Fruit fly (Drosophila melanogaster): ENCODE results near the gene Csl4.

Gene Csl4

DNA sequence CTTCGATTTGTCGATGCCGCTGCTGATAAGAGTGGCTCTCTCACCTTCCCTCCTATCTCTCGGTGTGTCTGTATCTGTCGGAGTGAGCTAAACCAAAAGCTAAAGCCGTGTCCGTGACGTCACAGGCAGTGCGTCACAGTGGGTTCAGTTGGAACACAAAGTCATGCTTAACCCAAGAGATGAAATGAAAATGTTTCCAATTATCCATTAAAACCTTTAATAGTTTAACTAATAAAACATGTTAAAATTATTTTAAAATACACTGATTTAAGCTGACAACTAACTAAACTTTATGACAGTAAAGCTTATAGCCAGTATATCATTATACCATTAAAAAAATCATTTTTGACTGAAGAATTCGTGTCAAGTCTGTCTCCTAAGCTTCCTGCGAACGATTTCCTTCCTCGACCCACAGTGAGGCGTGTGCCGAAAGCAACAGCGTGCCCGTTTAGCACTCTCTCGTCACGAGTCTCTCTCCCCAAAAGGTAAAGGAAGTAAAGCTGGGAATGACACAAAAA, 10.3 kb downstream of the Csl4 start, which contains the start of gene Idua (continued):
- TF ChIP-seq Xbp1 (GFP tag; optimal IDR thresholded peaks at IDR 0.05) (peak; percentile 61), shn (GFP tag; optimal IDR thresholded peaks at IDR 0.05) (no peak), lab (GFP tag; optimal IDR thresholded peaks at IDR 0.05) (no peak), Antp (GFP tag; optimal IDR thresholded peaks at IDR 0.05) (no peak), mirr (GFP tag; optimal IDR thresholded peaks at IDR 0.05) (no peak), pum (GFP tag; optimal IDR thresholded peaks at IDR 0.05) (no peak), fd3F (GFP tag; optimal IDR thresholded peaks at IDR 0.05) (peak; percentile 53), ac (GFP tag; optimal IDR thresholded peaks at IDR 0.05) (no peak), gfzf (GFP tag; optimal IDR thresholded peaks at IDR 0.05) (no peak), CG11560 (tag; IDR thresholded peaks at IDR 0.05) (no peak), Optix (GFP tag; IDR thresholded peaks at IDR 0.05) (no peak), CG18599 (GFP tag; optimal IDR thresholded peaks at IDR 0.05) (peak; percentile 91), insv (GFP tag; optimal IDR thresholded peaks at IDR 0.05) (peak in 1 of 2 experiments; percentile 19), Sry-δ (GFP tag; optimal IDR thresholded peaks at IDR 0.05) (no peak), CG31441 (GFP tag; IDR thresholded peaks at IDR 0.05) (no peak), CG9609 (GFP tag; optimal IDR thresholded peaks at IDR 0.05) (no peak), CG17802 (tag; optimal IDR thresholded peaks at IDR 0.05) (no peak), ftz-f1 (GFP tag; optimal IDR thresholded peaks at IDR 0.05) (no peak), gcm2 (GFP tag; optimal IDR thresholded peaks at IDR 0.05) (no peak), gro (GFP tag; optimal IDR thresholded peaks at IDR 0.05) (no peak), CG7357 (GFP tag; IDR thresholded peaks at IDR 0.05) (peak; percentile 60; the same call in 1 of the 3 replicates), Sry-β (GFP tag; optimal IDR thresholded peaks at IDR 0.05) (no peak), eyg (GFP tag; optimal IDR thresholded peaks at IDR 0.05) (no peak), Mad (GFP tag; optimal IDR thresholded peaks at IDR 0.05) (no peak), Dek (tag; optimal IDR thresholded peaks at IDR 0.05) (peak; percentile 63), seq (GFP tag; IDR thresholded peaks at IDR 0.05) (peak; percentile 63; the same call in 1 of the 2 replicates), Jarid2 (GFP tag; optimal IDR thresholded peaks at IDR 0.05) (no peak), Bteb2 (GFP tag; optimal IDR thresholded peaks at IDR 0.05) (peak; percentile 26), Six4 (GFP tag; optimal IDR thresholded peaks at IDR 0.05) (peak; percentile 57), disco-r (GFP tag; optimal IDR thresholded peaks at IDR 0.05) (no peak), CG7745 (tag; optimal IDR thresholded peaks at IDR 0.05) (no peak), CG11247 (GFP tag; IDR thresholded peaks at IDR 0.05) (no peak), slbo (GFP tag; IDR thresholded peaks at IDR 0.05) (peak; percentile 66), Dip2 (GFP tag; IDR thresholded peaks at IDR 0.05) (no peak), CG1529 (GFP tag; optimal IDR thresholded peaks at IDR 0.05) (no peak), CG18262 (tag; optimal IDR thresholded peaks at IDR 0.05) (no peak), sd (tag; optimal IDR thresholded peaks at IDR 0.05) (no peak), CG7839 (tag; optimal IDR thresholded peaks at IDR 0.05) (no peak), Ets97D (GFP tag; optimal IDR thresholded peaks at IDR 0.05) (no peak), twi (tag; optimal IDR thresholded peaks at IDR 0.05) (no peak), CG2199 (GFP tag; IDR thresholded peaks at IDR 0.05) (no peak), CG1792 (GFP tag; optimal IDR thresholded peaks at IDR 0.05) (no peak), danr (GFP tag; IDR thresholded peaks at IDR 0.05) (no peak), Awh (GFP tag; IDR thresholded peaks at IDR 0.05) (peak; percentile 37; the same call in 1 of the 2 replicates), CG12071 (GFP tag; optimal IDR thresholded peaks at IDR 0.05) (no peak), CoRest (tag; optimal IDR thresholded peaks at IDR 0.05) (peak; percentile 81), HmgZ (tag; optimal IDR thresholded peaks at IDR 0.05) (peak; percentile 58), odd (GFP tag; optimal IDR thresholded peaks at IDR 0.05) (peak; percentile 80), sc (optimal IDR thresholded peaks at IDR 0.05) (no peak), sc (GFP tag; optimal IDR thresholded peaks at IDR 0.05) (peak; percentile 17), CG1602 (GFP tag; optimal IDR thresholded peaks at IDR 0.05) (peak; percentile 21), CG15269 (tag; optimal IDR thresholded peaks at IDR 0.05) (no peak)

Measured in whole organism, embryonic.